Fruit fly (Drosophila melanogaster) whole organism, wandering third instar larva: ENCODE data around the gene mib2.

ENCODE experiments used
- Jra ChIP-seq: sonication (Bioruptor generic); optimal IDR thresholded peaks from 2 replicates; lab custom pipeline; 2016; ENCODE audit warnings: missing biosample characterization, missing genetic modification characterization
- Myc ChIP-seq: fragments of >200 bp; optimal IDR thresholded peaks from 2 replicates; lab custom pipeline; 2017
- Sp1 ChIP-seq: fragments of 200-800 bp; sonication (Bioruptor generic); optimal IDR thresholded peaks from 3 replicates; lab custom pipeline; 2019; ENCODE audit warnings: missing biosample characterization, mild to moderate bottlenecking, missing genetic modification characterization, moderate library complexity
- br ChIP-seq: fragments of 200-800 bp; sonication (Bioruptor generic); optimal IDR thresholded peaks from 2 replicates; lab custom pipeline; 2016; ENCODE audit warnings: missing biosample characterization, missing genetic modification characterization
- brk ChIP-seq: fragments of 200-800 bp; sonication (Bioruptor generic); optimal IDR thresholded peaks from 2 replicates; lab custom pipeline; 2016; ENCODE audit warnings: missing biosample characterization, mild to moderate bottlenecking, missing genetic modification characterization
- h ChIP-seq: fragments of 200-800 bp; sonication (Bioruptor generic); optimal IDR thresholded peaks from 3 replicates; lab custom pipeline; 2016; ENCODE audit warnings: missing biosample characterization, mild to moderate bottlenecking, missing genetic modification characterization
- psq ChIP-seq: fragments of 200-800 bp; sonication (Bioruptor generic); optimal IDR thresholded peaks from 3 replicates; lab custom pipeline; 2017; ENCODE audit warnings: missing biosample characterization, mild to moderate bottlenecking, missing genetic modification characterization, moderate library complexity
- rgr ChIP-seq: fragments of 200-800 bp; sonication (Bioruptor generic); optimal IDR thresholded peaks from 3 replicates; lab custom pipeline; 2016; ENCODE audit warnings: missing biosample characterization, mild to moderate bottlenecking, missing genetic modification characterization
- sage ChIP-seq: fragments of 200-800 bp; sonication (Bioruptor generic); optimal IDR thresholded peaks from 2 replicates; lab custom pipeline; 2016; ENCODE audit warnings: missing biosample characterization, mild to moderate bottlenecking, missing genetic modification characterization
- usp ChIP-seq: fragments of >200 bp; optimal IDR thresholded peaks from 2 replicates; lab custom pipeline; 2017; ENCODE audit warnings: missing biosample characterization, missing genetic modification characterization

DNA sequence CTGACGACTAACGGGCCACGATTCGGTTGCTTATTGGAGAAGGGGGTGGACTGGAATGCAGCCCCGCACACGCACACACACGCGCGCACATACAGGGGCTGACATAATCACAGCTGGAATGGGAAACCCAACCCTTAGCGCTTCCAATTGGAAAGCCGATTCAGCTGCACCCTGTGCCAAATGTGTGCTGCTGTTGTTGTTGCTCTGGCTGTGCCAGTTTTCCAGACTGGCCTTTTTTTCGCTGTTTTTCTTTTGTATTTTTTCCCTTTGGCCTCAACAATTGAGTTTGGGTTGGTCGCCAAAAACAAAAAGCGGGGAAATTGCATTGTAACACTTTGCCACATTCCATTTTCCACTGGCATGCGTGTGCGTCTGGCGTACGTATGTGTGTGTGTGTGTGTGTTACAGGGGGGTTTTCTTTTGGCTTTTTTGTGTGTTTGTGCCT is 49.1 kb downstream of the mib2 start:
- TF ChIP-seq usp (GFP tag; lab: Kevin White, UChicago) (no peak), br (no peak), rgr (no peak), Sp1 (GFP tag; lab: Kevin White, UChicago) (no peak), brk (GFP tag; lab: Kevin White, UChicago) (no peak), sage (no peak), Myc (lab: Kevin White, UChicago) (no peak), h (GFP tag; lab: Kevin White, UChicago) (no peak), psq (GFP tag; lab: Kevin White, UChicago) (no peak), Jra (GFP tag; lab: Kevin White, UChicago) (no peak)
